Worm (Caenorhabditis elegans) whole organism, early embryonic: ENCODE data around the gene tmem-231.

Source experiments
- B0310.2 ChIP-seq: sonication (generic microtip); optimal IDR thresholded peaks from 2 replicates; lab custom pipeline; 2016; ENCODE audit warnings: mild to moderate bottlenecking, missing genetic modification characterization, missing compliant biosample characterization
- F13C5.2 ChIP-seq: sonication (generic microtip); optimal IDR thresholded peaks from 2 replicates; lab custom pipeline; 2017; ENCODE audit warnings: mild to moderate bottlenecking, missing genetic modification characterization, inconsistent platforms, missing compliant biosample characterization
- aly-1 ChIP-seq: sonication (generic microtip); optimal IDR thresholded peaks from 2 replicates; lab custom pipeline; 2016; ENCODE audit warnings: missing genetic modification characterization, missing compliant biosample characterization
- ama-1 ChIP-seq: fragments of 150-350 bp; optimal IDR thresholded peaks from 2 replicates; lab custom pipeline; 2014
- ceh-13 ChIP-seq: fragments of 200-800 bp; sonication (Bioruptor generic); optimal IDR thresholded peaks from 2 replicates; lab custom pipeline; 2018; ENCODE audit warnings: mild to moderate bottlenecking, missing genetic modification characterization, missing compliant biosample characterization
- ceh-36 ChIP-seq: sonication (generic microtip); optimal IDR thresholded peaks from 2 replicates; lab custom pipeline; 2016; ENCODE audit warnings: missing genetic modification characterization, inconsistent platforms, missing compliant biosample characterization
- flt-1 ChIP-seq: fragments of 200-800 bp; sonication (Bioruptor generic); IDR thresholded peaks from 2 replicates; pipeline ENCODE4 v1.3.6; 2022; ENCODE audit warnings: missing genetic modification characterization, missing compliant biosample characterization
- hmg-4 ChIP-seq: fragments of 200-800 bp; sonication (Bioruptor generic); optimal IDR thresholded peaks from 2 replicates; lab custom pipeline; 2018; ENCODE audit warnings: mild to moderate bottlenecking, missing genetic modification characterization, missing compliant biosample characterization
- hnd-1 ChIP-seq: sonication (generic microtip); optimal IDR thresholded peaks from 2 replicates; lab custom pipeline; 2016; ENCODE audit warnings: missing genetic modification characterization, missing compliant biosample characterization
- pes-1 ChIP-seq: fragments of 200-800 bp; sonication (Bioruptor generic); IDR thresholded peaks from 2 replicates; pipeline ENCODE4 v1.3.6; 2022; ENCODE audit warnings: missing genetic modification reagents, missing genetic modification characterization, missing compliant biosample characterization
- tbx-11 ChIP-seq: fragments of 200-800 bp; sonication (Bioruptor generic); IDR thresholded peaks from 2 replicates; pipeline ENCODE4 v1.3.6; 2022; ENCODE audit warnings: missing genetic modification characterization, missing compliant biosample characterization
- tra-4 ChIP-seq: sonication (generic microtip); optimal IDR thresholded peaks from 2 replicates; lab custom pipeline; 2017; ENCODE audit warnings: missing genetic modification characterization, missing compliant biosample characterization

ce11 chrIV:8460208-8460607, 33.6 kb downstream of the tmem-231 start, which contains the start of gene ant-1.4:
- TF ChIP-seq tbx-11 (GFP tag; lab: Robert Waterston, UW) (no peak), ama-1 (no peak), ceh-13 (GFP tag; lab: Kevin White, UChicago) (no peak), tra-4 (tag; lab: Kevin White, UChicago) (no peak), flt-1 (no peak), F13C5.2 (no peak), aly-1 (tag; lab: Kevin White, UChicago) (no peak), pes-1 (GFP tag; lab: Robert Waterston, UW) (no peak), B0310.2 (tag; lab: Kevin White, UChicago) (no peak), hnd-1 (tag; lab: Kevin White, UChicago) (no peak), ceh-36 (tag; lab: Kevin White, UChicago) (no peak), hmg-4 (no peak)
